Worm (Caenorhabditis elegans) whole organism, L2 larva: ENCODE measurements around the gene bus-18.

Experiments used
- aly-2 ChIP-seq: fragments of 150-350 bp; optimal IDR thresholded peaks from 2 replicates; lab custom pipeline; 2014; ENCODE audit warnings: missing biosample characterization, missing genetic modification characterization
- ama-1 ChIP-seq: fragments of 150-350 bp; optimal IDR thresholded peaks from 2 replicates; lab custom pipeline; 2018; ENCODE audit warnings: inconsistent platforms
- egl-27 ChIP-seq: sonication (generic microtip); optimal IDR thresholded peaks from 3 replicates; lab custom pipeline; 2017; ENCODE audit warnings: missing biosample characterization, missing genetic modification reagents, missing genetic modification characterization
- fos-1 ChIP-seq: fragments of 150-350 bp; optimal IDR thresholded peaks from 2 replicates; lab custom pipeline; 2014; ENCODE audit warnings: missing biosample characterization, missing genetic modification characterization
- lin-39 ChIP-seq: fragments of 150-350 bp; optimal IDR thresholded peaks from 2 replicates; lab custom pipeline; 2014; ENCODE audit warnings: missing biosample characterization, missing genetic modification reagents, missing genetic modification characterization
- nhr-11 ChIP-seq: fragments of 150-350 bp; optimal IDR thresholded peaks from 2 replicates; lab custom pipeline; 2014; ENCODE audit warnings: missing biosample characterization, missing genetic modification characterization
- nhr-12 ChIP-seq: fragments of 150-350 bp; optimal IDR thresholded peaks from 2 replicates; lab custom pipeline; 2014; ENCODE audit warnings: missing biosample characterization, missing genetic modification characterization
- snpc-4 ChIP-seq: fragments of 150-350 bp; optimal IDR thresholded peaks from 2 replicates; lab custom pipeline; 2014; ENCODE audit warnings: missing biosample characterization, missing genetic modification characterization
- unc-39 ChIP-seq: fragments of 150-350 bp; optimal IDR thresholded peaks from 2 replicates; lab custom pipeline; 2014; ENCODE audit warnings: missing biosample characterization, missing genetic modification characterization
- unc-55 ChIP-seq: fragments of 150-350 bp; sonication (generic microtip); optimal IDR thresholded peaks from 3 replicates; lab custom pipeline; 2014; ENCODE audit warnings: missing biosample characterization, missing genetic modification reagents, missing genetic modification characterization
- zag-1 ChIP-seq: fragments of 150-350 bp; optimal IDR thresholded peaks from 2 replicates; lab custom pipeline; 2014; ENCODE audit warnings: missing biosample characterization, missing genetic modification characterization

- TF ChIP-seq unc-39 (tag; lab: Kevin White, UChicago) (no peak), nhr-12 (tag; lab: Kevin White, UChicago) (no peak), snpc-4 (tag; lab: Kevin White, UChicago) (no peak), unc-55 (no peak), egl-27 (tag; lab: Kevin White, UChicago) (no peak), nhr-11 (tag; lab: Kevin White, UChicago) (no peak), zag-1 (no peak), ama-1 (no peak), aly-2 (tag; lab: Kevin White, UChicago) (no peak), lin-39 (tag; lab: Kevin White, UChicago) (no peak), fos-1 (tag; lab: Kevin White, UChicago) (no peak)
These were observed 38.4 kb downstream of the bus-18 start, which contains the start of gene D2023.3 for ce11 chrV:11811921-11812320.
